Worm (Caenorhabditis elegans) whole organism, L4/young adult: ENCODE data around the gene dmsr-5.

Source experiments
- W03F9.2 ChIP-seq: fragments of 150-350 bp; optimal IDR thresholded peaks from 2 replicates; lab custom pipeline; 2014; ENCODE audit warnings: missing biosample characterization, missing genetic modification characterization
- dao-5 ChIP-seq: sonication (generic microtip); optimal IDR thresholded peaks from 2 replicates; lab custom pipeline; 2016; ENCODE audit warnings: missing genotype, missing genetic modification characterization, moderate library complexity, missing compliant biosample characterization
- him-1 ChIP-seq: sonication (generic microtip); optimal IDR thresholded peaks from 2 replicates; lab custom pipeline; 2016; ENCODE audit warnings: missing genotype, missing genetic modification reagents, missing genetic modification characterization, missing compliant biosample characterization

- no peak for TF ChIP-seq him-1 (tag; lab: Kevin White, UChicago)
- TF ChIP-seq dao-5 (tag; lab: Kevin White, UChicago) = no peak
- no peak for TF ChIP-seq W03F9.2 (tag; lab: Kevin White, UChicago)
These were observed 28.0 kb downstream of the dmsr-5 start, which contains the start of gene W05B2.2 for ce11 chrIII:10967010-10967409.
